Worm (Caenorhabditis elegans) whole organism, young adult: Measurements from ENCODE around the gene Y49E10.25.
A peak's percentile ranks its signal among the peaks of the same experiment; 100 is the strongest.

Experiments
- B0261.1 ChIP-seq: sonication (generic microtip); optimal IDR thresholded peaks from 2 replicates; lab custom pipeline; 2016; ENCODE audit warnings: mild to moderate bottlenecking, missing genetic modification characterization, moderate library complexity, missing compliant biosample characterization
- D2030.7 ChIP-seq: fragments of 200-800 bp; sonication (Bioruptor generic); IDR thresholded peaks from 2 replicates; pipeline ENCODE4 v1.3.6; 2022; ENCODE audit warnings: missing genetic modification reagents, missing genetic modification characterization, missing compliant biosample characterization
- F22D6.2 ChIP-seq: sonication (generic microtip); optimal IDR thresholded peaks from 2 replicates; lab custom pipeline; 2016; ENCODE audit warnings: mild to moderate bottlenecking, missing genetic modification characterization, missing compliant biosample characterization
- F23B12.7 ChIP-seq: sonication (generic microtip); optimal IDR thresholded peaks from 2 replicates; lab custom pipeline; 2017; ENCODE audit warnings: missing genetic modification characterization, mild to moderate bottlenecking, missing compliant biosample characterization, antibody characterized with exemption, moderate library complexity; ENCODE audit not compliant: insufficient read depth
- F37B4.10 ChIP-seq: fragments of 200-800 bp; sonication (Bioruptor generic); IDR thresholded peaks from 2 replicates; pipeline ENCODE4 v1.3.6; 2022; ENCODE audit warnings: missing genetic modification characterization, missing compliant biosample characterization
- F55B11.4 ChIP-seq: sonication (generic microtip); optimal IDR thresholded peaks from 2 replicates; lab custom pipeline; 2016; ENCODE audit warnings: missing compliant biosample characterization, missing genetic modification characterization, borderline replicate concordance; ENCODE audit not compliant: insufficient read depth
- F57A8.1 ChIP-seq: fragments of 200-800 bp; sonication (Bioruptor generic); optimal IDR thresholded peaks from 2 replicates; lab custom pipeline; 2018; ENCODE audit warnings: mild to moderate bottlenecking, missing genetic modification characterization, moderate library complexity, missing compliant biosample characterization
- K11D2.4 ChIP-seq: fragments of 200-800 bp; sonication (Bioruptor generic); IDR thresholded peaks from 2 replicates; pipeline ENCODE4 v1.3.6; 2022; ENCODE audit warnings: missing genetic modification reagents, missing genetic modification characterization, missing compliant biosample characterization
- Y53F4B.3 ChIP-seq: fragments of 200-800 bp; sonication (Bioruptor generic); IDR thresholded peaks from 2 replicates; pipeline ENCODE4 v1.3.6; 2022; ENCODE audit warnings: missing genetic modification reagents, missing genetic modification characterization, missing compliant biosample characterization
- Y67H2A.10 ChIP-seq: fragments of 200-800 bp; sonication (Bioruptor generic); conservative IDR thresholded peaks from 2 replicates; pipeline ENCODE4 v1.3.6; 2022; ENCODE audit warnings: missing genetic modification reagents, missing genetic modification characterization, missing compliant biosample characterization
- akir-1 ChIP-seq: fragments of 200-800 bp; sonication (Bioruptor generic); optimal IDR thresholded peaks from 2 replicates; lab custom pipeline; 2018; ENCODE audit warnings: mild to moderate bottlenecking, missing genetic modification characterization, moderate library complexity, missing compliant biosample characterization
- aptf-2 ChIP-seq: fragments of 200-800 bp; sonication (Bioruptor generic); conservative IDR thresholded peaks from 2 replicates; pipeline ENCODE4 v1.3.6; 2022; ENCODE audit warnings: missing genetic modification reagents, missing genetic modification characterization, missing compliant biosample characterization
- aptf-3 ChIP-seq: fragments of 200-800 bp; sonication (Bioruptor generic); IDR thresholded peaks from 2 replicates; pipeline ENCODE4 v1.3.6; 2022; ENCODE audit warnings: missing genetic modification characterization, missing compliant biosample characterization
- atf-7 ChIP-seq: sonication (generic microtip); optimal IDR thresholded peaks from 2 replicates; lab custom pipeline; 2017; ENCODE audit warnings: mild to moderate bottlenecking, missing genetic modification characterization, missing compliant biosample characterization
- athp-1 ChIP-seq: sonication (generic microtip); optimal IDR thresholded peaks from 2 replicates; lab custom pipeline; 2017; ENCODE audit warnings: mild to moderate bottlenecking, missing genetic modification characterization, missing compliant biosample characterization
- attf-5 ChIP-seq: fragments of 200-800 bp; sonication (Bioruptor generic); optimal IDR thresholded peaks from 2 replicates; lab custom pipeline; 2018; ENCODE audit warnings: mild to moderate bottlenecking, missing genetic modification characterization, missing compliant biosample characterization
- ccch-3 ChIP-seq: fragments of 200-800 bp; sonication (Bioruptor generic); optimal IDR thresholded peaks from 2 replicates; lab custom pipeline; 2018; ENCODE audit warnings: mild to moderate bottlenecking, missing genetic modification characterization, missing compliant biosample characterization
- ceh-100 ChIP-seq: fragments of 200-800 bp; sonication (Bioruptor generic); IDR thresholded peaks from 2 replicates; pipeline ENCODE4 v1.3.6; 2022; ENCODE audit warnings: missing genetic modification reagents, missing genetic modification characterization, missing compliant biosample characterization
- ceh-40 ChIP-seq: fragments of 200-800 bp; sonication (Bioruptor generic); IDR thresholded peaks from 2 replicates; pipeline ENCODE4 v1.3.6; 2022; ENCODE audit warnings: missing genetic modification characterization, missing compliant biosample characterization
- ceh-58 ChIP-seq: fragments of 200-800 bp; sonication (Bioruptor generic); IDR thresholded peaks from 2 replicates; pipeline ENCODE4 v1.3.6; 2022; ENCODE audit warnings: missing genetic modification characterization, missing compliant biosample characterization
- ceh-79 ChIP-seq: sonication (generic microtip); optimal IDR thresholded peaks from 2 replicates; lab custom pipeline; 2017; ENCODE audit warnings: mild to moderate bottlenecking, missing genetic modification characterization, missing compliant biosample characterization
- chd-7 ChIP-seq: sonication (generic microtip); optimal IDR thresholded peaks from 2 replicates; lab custom pipeline; 2016; ENCODE audit warnings: mild to moderate bottlenecking, missing genetic modification characterization, moderate library complexity, missing compliant biosample characterization
- die-1 ChIP-seq: sonication (generic microtip); optimal IDR thresholded peaks from 2 replicates; lab custom pipeline; 2016; ENCODE audit warnings: missing genotype, mild to moderate bottlenecking, missing genetic modification characterization, missing compliant biosample characterization
- dox-1 ChIP-seq: fragments of 200-800 bp; sonication (Bioruptor generic); IDR thresholded peaks from 2 replicates; pipeline ENCODE4 v1.3.6; 2022; ENCODE audit warnings: missing genetic modification reagents, missing genetic modification characterization, missing compliant biosample characterization
- dpl-1 ChIP-seq: fragments of 150-350 bp; optimal IDR thresholded peaks from 2 replicates; lab custom pipeline; 2014; ENCODE audit warnings: missing biosample characterization, missing genetic modification reagents, missing genetic modification characterization
- fkh-3 ChIP-seq: sonication (generic microtip); optimal IDR thresholded peaks from 2 replicates; lab custom pipeline; 2016; ENCODE audit warnings: mild to moderate bottlenecking, missing genetic modification characterization, missing compliant biosample characterization
- gei-17 ChIP-seq: fragments of 200-800 bp; sonication (Bioruptor generic); optimal IDR thresholded peaks from 2 replicates; lab custom pipeline; 2018; ENCODE audit warnings: mild to moderate bottlenecking, missing genetic modification characterization, missing compliant biosample characterization
- hlh-12 ChIP-seq: sonication (generic microtip); optimal IDR thresholded peaks from 2 replicates; lab custom pipeline; 2016; ENCODE audit warnings: missing genetic modification characterization, missing compliant biosample characterization
- hrde-1 ChIP-seq: sonication (generic microtip); optimal IDR thresholded peaks from 2 replicates; lab custom pipeline; 2016; ENCODE audit warnings: missing genetic modification characterization, mild to moderate bottlenecking, missing compliant biosample characterization, moderate library complexity, missing genotype, missing genetic modification reagents, borderline replicate concordance
- lin-26 ChIP-seq: fragments of 200-800 bp; sonication (Bioruptor generic); IDR thresholded peaks from 2 replicates; pipeline ENCODE4 v1.3.6; 2022; ENCODE audit warnings: missing genetic modification reagents, missing genetic modification characterization, missing compliant biosample characterization
- lsl-1 ChIP-seq: fragments of 200-800 bp; sonication (Bioruptor generic); optimal IDR thresholded peaks from 2 replicates; lab custom pipeline; 2018; ENCODE audit warnings: mild to moderate bottlenecking, missing genetic modification characterization, moderate library complexity, missing compliant biosample characterization
- madf-6 ChIP-seq: fragments of 200-800 bp; sonication (Bioruptor generic); IDR thresholded peaks from 2 replicates; pipeline ENCODE4 v1.3.6; 2022; ENCODE audit warnings: missing genetic modification reagents, missing genetic modification characterization, missing compliant biosample characterization
- madf-8 ChIP-seq: fragments of 200-800 bp; sonication (Bioruptor generic); conservative IDR thresholded peaks from 2 replicates; pipeline ENCODE4 v1.3.6; 2022; ENCODE audit warnings: missing genetic modification reagents, missing genetic modification characterization, missing compliant biosample characterization
- mcd-1 ChIP-seq: fragments of 200-800 bp; sonication (Bioruptor generic); IDR thresholded peaks from 2 replicates; pipeline ENCODE4 v1.3.6; 2022; ENCODE audit warnings: missing genetic modification reagents, missing genetic modification characterization, missing compliant biosample characterization
- mel-28 ChIP-seq: sonication (generic microtip); optimal IDR thresholded peaks from 2 replicates; lab custom pipeline; 2016; ENCODE audit warnings: borderline replicate concordance, mild to moderate bottlenecking, missing genetic modification characterization, missing compliant biosample characterization
- mes-4 ChIP-seq: sonication (generic microtip); optimal IDR thresholded peaks from 2 replicates; lab custom pipeline; 2016; ENCODE audit warnings: missing genotype, missing genetic modification characterization, missing compliant biosample characterization
- nfyb-1 ChIP-seq: fragments of 200-800 bp; sonication (Bioruptor generic); IDR thresholded peaks from 2 replicates; pipeline ENCODE4 v1.3.6; 2022; ENCODE audit warnings: missing genetic modification reagents, missing genetic modification characterization, missing compliant biosample characterization
- nhr-179 ChIP-seq: sonication (generic microtip); optimal IDR thresholded peaks from 2 replicates; lab custom pipeline; 2016; ENCODE audit warnings: mild to moderate bottlenecking, missing genetic modification characterization, missing compliant biosample characterization
- pbrm-1 ChIP-seq: fragments of 200-800 bp; sonication (Bioruptor generic); IDR thresholded peaks from 2 replicates; pipeline ENCODE4 v1.3.6; 2022; ENCODE audit warnings: missing genetic modification reagents, missing genetic modification characterization, missing compliant biosample characterization
- pha-4 ChIP-seq: fragments of 150-350 bp; sonication (generic microtip); optimal IDR thresholded peaks from 2 replicates; lab custom pipeline; 2014; ENCODE audit warnings: missing biosample characterization, missing genetic modification reagents, missing genetic modification characterization
- rcor-1 ChIP-seq: fragments of 200-800 bp; sonication (Bioruptor generic); IDR thresholded peaks from 2 replicates; pipeline ENCODE4 v1.3.6; 2022; ENCODE audit warnings: missing genetic modification reagents, missing genetic modification characterization, missing compliant biosample characterization
- repo-1 ChIP-seq: sonication (generic microtip); optimal IDR thresholded peaks from 2 replicates; lab custom pipeline; 2017; ENCODE audit warnings: mild to moderate bottlenecking, missing genetic modification characterization, missing compliant biosample characterization
- sdz-38 ChIP-seq: sonication (generic microtip); optimal IDR thresholded peaks from 2 replicates; lab custom pipeline; 2016; ENCODE audit warnings: missing genotype, missing genetic modification characterization, missing compliant biosample characterization
- sea-2 ChIP-seq: fragments of 200-800 bp; sonication (Bioruptor generic); IDR thresholded peaks from 2 replicates; pipeline ENCODE4 v1.3.6; 2022; ENCODE audit warnings: missing genetic modification characterization, missing compliant biosample characterization
- snpc-4 ChIP-seq, 5 experiments: fragments of 150-350 bp in 1 of 5; sonication (generic microtip) in 4 of 5; optimal IDR thresholded peaks; 2 replicates each; lab custom pipeline; 2014 to 2018; ENCODE audit warnings: missing genetic modification characterization in 5 of 5, missing biosample characterization in 3 of 5, antibody characterized with exemption in 2 of 5, mild to moderate bottlenecking in 2 of 5, missing compliant biosample characterization in 2 of 5, missing genotype in 2 of 5, moderate library complexity in 2 of 5, missing genetic modification reagents in 1 of 5
- tbp1 ChIP-seq: fragments of 200-800 bp; sonication (Bioruptor generic); optimal IDR thresholded peaks from 2 replicates; lab custom pipeline; 2018; ENCODE audit warnings: mild to moderate bottlenecking, missing genetic modification characterization, missing compliant biosample characterization
- tlf-1 ChIP-seq: fragments of 200-800 bp; sonication (Bioruptor generic); optimal IDR thresholded peaks from 2 replicates; lab custom pipeline; 2018; ENCODE audit warnings: mild to moderate bottlenecking, missing genetic modification characterization, missing compliant biosample characterization
- ztf-25 ChIP-seq: fragments of 200-800 bp; sonication (Bioruptor generic); IDR thresholded peaks from 2 replicates; pipeline ENCODE4 v1.3.6; 2022; ENCODE audit warnings: missing genetic modification reagents, missing genetic modification characterization, missing compliant biosample characterization
- ztf-28 ChIP-seq: fragments of 200-800 bp; sonication (Bioruptor generic); IDR thresholded peaks from 2 replicates; pipeline ENCODE4 v1.3.6; 2022; ENCODE audit warnings: missing genetic modification reagents, missing genetic modification characterization, missing compliant biosample characterization

Y49E10.25 gene

DNA sequence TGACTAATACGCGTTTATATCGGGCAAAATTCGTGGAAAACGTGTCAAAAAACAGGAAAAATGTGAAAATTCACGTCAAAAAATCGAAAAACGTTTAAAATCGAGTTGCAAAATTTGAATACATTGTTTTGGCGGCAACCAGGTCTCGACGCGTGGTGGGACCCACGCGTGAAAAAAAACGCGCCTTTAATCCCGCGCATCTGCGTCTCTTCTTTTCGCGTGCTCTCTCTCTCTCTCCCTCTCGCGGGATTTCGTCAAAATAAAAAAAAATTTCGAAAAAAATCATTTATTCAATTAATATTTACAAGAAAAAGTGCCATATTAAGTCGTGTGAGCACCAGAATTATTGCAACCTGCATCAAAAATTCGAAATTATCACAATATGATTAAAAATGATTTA is 38.6 kb downstream of the Y49E10.25 start, which contains the start of gene ani-1 (continued):
- TF ChIP-seq madf-6 (GFP tag; lab: Robert Waterston, UW) (peak; percentile 93), pha-4 (tag; lab: Kevin White, UChicago) (no peak), mel-28 (tag; lab: Kevin White, UChicago) (no peak), chd-7 (tag; lab: Kevin White, UChicago) (no peak), ceh-79 (tag; lab: Kevin White, UChicago) (no peak), ztf-28 (peak; percentile 79), mes-4 (tag; lab: Kevin White, UChicago) (no peak), Y53F4B.3 (GFP tag; lab: Robert Waterston, UW) (0 out of 2 replicates have a peak, but pooled peaks have one; percentile 42), repo-1 (tag; lab: Kevin White, UChicago) (no peak), B0261.1 (tag; lab: Kevin White, UChicago) (no peak), mcd-1 (peak; percentile 83), F23B12.7 (tag; lab: Kevin White, UChicago) (no peak), sea-2 (GFP tag; lab: Robert Waterston, UW) (no peak), F55B11.4 (tag; lab: Kevin White, UChicago) (no peak), F22D6.2 (no peak), atf-7 (tag; lab: Kevin White, UChicago) (no peak), dpl-1 (GFP tag; lab: Kevin White, UChicago) (peak; percentile 87), ztf-25 (GFP tag; lab: Robert Waterston, UW) (no peak), snpc-4 (GFP tag; optimal IDR thresholded peaks at IDR 0.05; lab: Kevin White, UChicago) (no peak), snpc-4 (tag; optimal IDR thresholded peaks at IDR 0.05; lab: Kevin White, UChicago) (peak; percentile 29 to 56 (median 40)), die-1 (no peak), lsl-1 (GFP tag; lab: Kevin White, UChicago) (peak; percentile 82), athp-1 (tag; lab: Kevin White, UChicago) (peak; percentile 38), aptf-2 (GFP tag; lab: Robert Waterston, UW) (0 out of 2 replicates have a peak, but pooled peaks have one; percentile 30), F57A8.1 (GFP tag; lab: Kevin White, UChicago) (no peak), nfyb-1 (GFP tag; lab: Robert Waterston, UW) (peak; percentile 65), madf-8 (peak; percentile 82), hrde-1 (tag; lab: Kevin White, UChicago) (peak; percentile 9), ceh-40 (no peak), nhr-179 (tag; lab: Kevin White, UChicago) (no peak), rcor-1 (peak; percentile 84), Y67H2A.10 (GFP tag; lab: Robert Waterston, UW) (0 out of 2 replicates have a peak, but pooled peaks have one; percentile 32), F37B4.10 (no peak), hlh-12 (tag; lab: Kevin White, UChicago) (no peak), akir-1 (GFP tag; lab: Kevin White, UChicago) (no peak), ceh-100 (GFP tag; lab: Robert Waterston, UW) (peak; percentile 65; the same call in 1 of the 2 replicates), aptf-3 (GFP tag; lab: Robert Waterston, UW) (no peak), dox-1 (peak; percentile 89), D2030.7 (peak; percentile 84), pbrm-1 (GFP tag; lab: Robert Waterston, UW) (0 out of 2 replicates have a peak, but pooled peaks have one; percentile 48), lin-26 (GFP tag; lab: Robert Waterston, UW) (0 out of 2 replicates have a peak, but pooled peaks have one; percentile 8), ceh-58 (GFP tag; lab: Robert Waterston, UW) (no peak), tlf-1 (GFP tag; lab: Kevin White, UChicago) (peak; percentile 76), ccch-3 (no peak), K11D2.4 (GFP tag; lab: Robert Waterston, UW) (peak; percentile 66; the same call in 1 of the 2 replicates), tbp1 (GFP tag; lab: Kevin White, UChicago) (peak; percentile 57), attf-5 (GFP tag; lab: Kevin White, UChicago) (no peak), gei-17 (GFP tag; lab: Kevin White, UChicago) (no peak), sdz-38 (no peak), fkh-3 (no peak)
